Worm (Caenorhabditis elegans) whole organism, L2 larva: Measurements from ENCODE around the gene asp-16.

Experiments
- ZK546.5 ChIP-seq: sonication (generic microtip); optimal IDR thresholded peaks from 2 replicates; lab custom pipeline; 2017; ENCODE audit warnings: missing biosample characterization, missing genetic modification characterization
- blmp-1 ChIP-seq: sonication (generic microtip); optimal IDR thresholded peaks from 2 replicates; lab custom pipeline; 2017; ENCODE audit warnings: missing genetic modification characterization, mild to moderate bottlenecking, missing compliant biosample characterization, antibody characterized with exemption, moderate library complexity; ENCODE audit not compliant: insufficient read depth
- egl-27 ChIP-seq: sonication (generic microtip); optimal IDR thresholded peaks from 3 replicates; lab custom pipeline; 2017; ENCODE audit warnings: missing biosample characterization, missing genetic modification reagents, missing genetic modification characterization
- lin-13 ChIP-seq: fragments of 150-350 bp; optimal IDR thresholded peaks from 2 replicates; lab custom pipeline; 2014; ENCODE audit warnings: missing biosample characterization, missing genetic modification reagents, missing genetic modification characterization
- nhr-11 ChIP-seq: fragments of 150-350 bp; optimal IDR thresholded peaks from 2 replicates; lab custom pipeline; 2014; ENCODE audit warnings: missing biosample characterization, missing genetic modification characterization
- nhr-6 ChIP-seq: fragments of 150-350 bp; optimal IDR thresholded peaks from 2 replicates; lab custom pipeline; 2014; ENCODE audit warnings: missing biosample characterization, missing genetic modification characterization
- skn-1 ChIP-seq: sonication (generic microtip); optimal IDR thresholded peaks from 2 replicates; lab custom pipeline; 2017; ENCODE audit warnings: missing biosample characterization, missing genetic modification characterization
- zag-1 ChIP-seq: fragments of 150-350 bp; optimal IDR thresholded peaks from 2 replicates; lab custom pipeline; 2014; ENCODE audit warnings: missing biosample characterization, missing genetic modification characterization

ce11 chrV:19001016-19001415 lies 41.4 kb downstream of the asp-16 start, which contains the start of gene Y39B6A.34:
- no peak for TF ChIP-seq lin-13 (GFP tag; lab: Kevin White, UChicago)
- no peak for TF ChIP-seq skn-1 (tag; lab: Kevin White, UChicago)
- no peak for TF ChIP-seq ZK546.5
- TF ChIP-seq egl-27, result no peak
- no peak for TF ChIP-seq blmp-1
- no peak for TF ChIP-seq nhr-11 (tag; lab: Kevin White, UChicago)
- TF ChIP-seq zag-1 (tag; lab: Kevin White, UChicago), result no peak
- TF ChIP-seq nhr-6 (tag; lab: Kevin White, UChicago), result no peak
